Worm (Caenorhabditis elegans) whole organism, L1 larva: ENCODE results near the gene str-159.

Experiments
- F16B12.6 ChIP-seq: fragments of 150-350 bp; optimal IDR thresholded peaks from 2 replicates; lab custom pipeline; 2014; ENCODE audit warnings: missing biosample characterization, missing genetic modification characterization
- Y116A8C.19 ChIP-seq: sonication (generic microtip); optimal IDR thresholded peaks from 2 replicates; lab custom pipeline; 2016; ENCODE audit warnings: missing compliant biosample characterization, missing genetic modification characterization, borderline replicate concordance
- aha-1 ChIP-seq: fragments of 150-350 bp; optimal IDR thresholded peaks from 2 replicates; lab custom pipeline; 2014; ENCODE audit warnings: missing biosample characterization, missing genetic modification characterization
- aly-2 ChIP-seq: fragments of 150-350 bp; optimal IDR thresholded peaks from 2 replicates; lab custom pipeline; 2014; ENCODE audit warnings: missing biosample characterization, missing genetic modification characterization
- ceh-63 ChIP-seq: fragments of 200-800 bp; sonication (Bioruptor generic); optimal IDR thresholded peaks from 2 replicates; lab custom pipeline; 2018; ENCODE audit warnings: mild to moderate bottlenecking, missing genetic modification characterization, missing compliant biosample characterization
- ceh-88 ChIP-seq: fragments of 200-800 bp; sonication (Bioruptor generic); IDR thresholded peaks from 2 replicates; pipeline ENCODE4 v1.3.6; 2022; ENCODE audit warnings: missing genetic modification characterization, missing compliant biosample characterization
- ceh-90 ChIP-seq: sonication (generic microtip); optimal IDR thresholded peaks from 2 replicates; lab custom pipeline; 2016; ENCODE audit warnings: missing genetic modification characterization, missing compliant biosample characterization
- ces-1 ChIP-seq: fragments of 150-350 bp; optimal IDR thresholded peaks from 2 replicates; lab custom pipeline; 2014; ENCODE audit warnings: missing biosample characterization, missing genetic modification reagents, missing genetic modification characterization
- dpl-1 ChIP-seq, 3 experiments: fragments of 150-350 bp in 2 of 3; sonication (generic microtip) in 1 of 3; optimal IDR thresholded peaks; 2 replicates each; lab custom pipeline; 2014 to 2017; ENCODE audit warnings: missing biosample characterization in 3 of 3, missing genetic modification characterization in 3 of 3, missing genetic modification reagents in 3 of 3
- dsc-1 ChIP-seq: sonication (generic microtip); optimal IDR thresholded peaks from 2 replicates; lab custom pipeline; 2016; ENCODE audit warnings: mild to moderate bottlenecking, missing genetic modification characterization, missing compliant biosample characterization
- efl-1 ChIP-seq, 4 experiments: fragments of 150-350 bp; optimal IDR thresholded peaks in 3 of 4; peaks in 1 of 4; 1 replicate in 1 of 4; 2 replicates in 3 of 4; lab custom pipeline; 2014; ENCODE audit warnings: missing biosample characterization in 2 of 4, missing genetic modification characterization in 2 of 4, missing genetic modification reagents in 2 of 4
- egl-13 ChIP-seq: sonication (generic microtip); optimal IDR thresholded peaks from 2 replicates; lab custom pipeline; 2016; ENCODE audit warnings: missing genotype, missing genetic modification reagents, missing genetic modification characterization, missing compliant biosample characterization
- egl-27 ChIP-seq, 2 experiments: fragments of 150-350 bp in 1 of 2; sonication (generic microtip); optimal IDR thresholded peaks; 3 replicates each; lab custom pipeline; 2017 to 2018; ENCODE audit warnings: missing biosample characterization in 2 of 2, missing genetic modification characterization in 2 of 2, missing genetic modification reagents in 2 of 2
- elt-2 ChIP-seq: sonication (generic microtip); optimal IDR thresholded peaks from 2 replicates; lab custom pipeline; 2016; ENCODE audit warnings: missing genetic modification characterization, mild to moderate bottlenecking, inconsistent platforms, missing compliant biosample characterization, missing genetic modification reagents
- ets-5 ChIP-seq: fragments of 200-800 bp; sonication (Bioruptor generic); IDR thresholded peaks from 2 replicates; pipeline ENCODE4 v1.3.6; 2022; ENCODE audit warnings: missing genetic modification characterization, missing compliant biosample characterization
- fkh-10 ChIP-seq: sonication (generic microtip); optimal IDR thresholded peaks from 2 replicates; lab custom pipeline; 2017; ENCODE audit warnings: missing biosample characterization, missing genetic modification reagents, missing genetic modification characterization
- fos-1 ChIP-seq: fragments of 150-350 bp; optimal IDR thresholded peaks from 2 replicates; lab custom pipeline; 2014; ENCODE audit warnings: missing biosample characterization, missing genetic modification characterization
- hlh-17 ChIP-seq: fragments of 200-800 bp; sonication (Bioruptor generic); optimal IDR thresholded peaks from 2 replicates; lab custom pipeline; 2018; ENCODE audit warnings: missing genetic modification characterization, mild to moderate bottlenecking, missing compliant biosample characterization, moderate library complexity, borderline replicate concordance
- hlh-4 ChIP-seq: sonication (generic microtip); optimal IDR thresholded peaks from 2 replicates; lab custom pipeline; 2016; ENCODE audit warnings: mild to moderate bottlenecking, missing genetic modification characterization, missing compliant biosample characterization
- hpl-2 ChIP-seq: fragments of 150-350 bp; optimal IDR thresholded peaks from 2 replicates; lab custom pipeline; 2014; ENCODE audit warnings: missing biosample characterization, missing genetic modification reagents, missing genetic modification characterization
- isw-1 ChIP-seq: fragments of 200-800 bp; sonication (Bioruptor generic); IDR thresholded peaks from 2 replicates; pipeline ENCODE4 v1.3.6; 2022; ENCODE audit warnings: missing genetic modification characterization, missing compliant biosample characterization
- jun-1 ChIP-seq: fragments of 150-350 bp; optimal IDR thresholded peaks from 2 replicates; lab custom pipeline; 2014; ENCODE audit warnings: missing biosample characterization, missing genetic modification reagents, missing genetic modification characterization
- lin-13 ChIP-seq: fragments of 150-350 bp; optimal IDR thresholded peaks from 2 replicates; lab custom pipeline; 2014; ENCODE audit warnings: missing biosample characterization, missing genetic modification reagents, missing genetic modification characterization
- lin-14 ChIP-seq: fragments of 200-800 bp; sonication (Bioruptor generic); optimal IDR thresholded peaks from 2 replicates; lab custom pipeline; 2018; ENCODE audit warnings: mild to moderate bottlenecking, missing genetic modification characterization, moderate library complexity, missing compliant biosample characterization
- lin-15B ChIP-seq: fragments of 150-350 bp; sonication (generic microtip); optimal IDR thresholded peaks from 3 replicates; lab custom pipeline; 2014; ENCODE audit warnings: missing biosample characterization, missing genetic modification characterization
- mep-1 ChIP-seq: fragments of 150-350 bp; optimal IDR thresholded peaks from 2 replicates; lab custom pipeline; 2014; ENCODE audit warnings: missing biosample characterization, missing genetic modification characterization
- nhr-12 ChIP-seq: sonication (generic microtip); optimal IDR thresholded peaks from 2 replicates; lab custom pipeline; 2017; ENCODE audit warnings: missing biosample characterization, missing genetic modification characterization
- nhr-19 ChIP-seq: fragments of 200-800 bp; sonication (Bioruptor generic); conservative IDR thresholded peaks from 2 replicates; pipeline ENCODE4 v1.3.6; 2022; ENCODE audit warnings: missing genetic modification characterization, missing compliant biosample characterization
- nhr-237 ChIP-seq: fragments of 150-350 bp; optimal IDR thresholded peaks from 2 replicates; lab custom pipeline; 2014; ENCODE audit warnings: missing biosample characterization, missing genetic modification characterization
- nhr-71 ChIP-seq: sonication (generic microtip); optimal IDR thresholded peaks from 2 replicates; lab custom pipeline; 2016; ENCODE audit warnings: mild to moderate bottlenecking, missing genetic modification characterization, moderate library complexity, missing compliant biosample characterization
- nhr-77 ChIP-seq: fragments of 150-350 bp; optimal IDR thresholded peaks from 2 replicates; lab custom pipeline; 2014; ENCODE audit warnings: missing biosample characterization, missing genetic modification characterization
- pag-3 ChIP-seq: sonication (generic microtip); optimal IDR thresholded peaks from 2 replicates; lab custom pipeline; 2017; ENCODE audit warnings: missing genetic modification characterization, mild to moderate bottlenecking, missing compliant biosample characterization, antibody characterized with exemption, borderline replicate concordance; ENCODE audit not compliant: insufficient read depth
- snpc-4 ChIP-seq: fragments of 150-350 bp; optimal IDR thresholded peaks from 2 replicates; lab custom pipeline; 2014; ENCODE audit warnings: missing biosample characterization, missing genetic modification characterization
- snu-23 ChIP-seq: sonication (generic microtip); optimal IDR thresholded peaks from 2 replicates; lab custom pipeline; 2016; ENCODE audit warnings: missing genetic modification characterization, missing compliant biosample characterization
- sptf-1 ChIP-seq: fragments of 150-350 bp; optimal IDR thresholded peaks from 2 replicates; lab custom pipeline; 2014; ENCODE audit warnings: missing biosample characterization, missing genetic modification characterization
- swsn-7 ChIP-seq: sonication (generic microtip); optimal IDR thresholded peaks from 2 replicates; lab custom pipeline; 2016; ENCODE audit warnings: missing genetic modification characterization, missing compliant biosample characterization
- tbx-2 ChIP-seq: sonication (generic microtip); optimal IDR thresholded peaks from 2 replicates; lab custom pipeline; 2016; ENCODE audit warnings: missing genetic modification characterization, missing compliant biosample characterization
- unc-62 ChIP-seq: fragments of 150-350 bp; optimal IDR thresholded peaks from 2 replicates; lab custom pipeline; 2014; ENCODE audit warnings: missing biosample characterization, missing genetic modification reagents, missing genetic modification characterization
- vab-15 ChIP-seq: sonication (generic microtip); optimal IDR thresholded peaks from 2 replicates; lab custom pipeline; 2017; ENCODE audit warnings: missing genotype, mild to moderate bottlenecking, missing genetic modification characterization, missing compliant biosample characterization
- xbp-1 ChIP-seq: sonication (generic microtip); optimal IDR thresholded peaks from 2 replicates; lab custom pipeline; 2016; ENCODE audit warnings: missing genetic modification characterization, missing compliant biosample characterization
- zag-1 ChIP-seq: fragments of 150-350 bp; optimal IDR thresholded peaks from 2 replicates; lab custom pipeline; 2014; ENCODE audit warnings: missing biosample characterization, missing genetic modification characterization

str-159 gene

ce11 chrIV:4867610-4868009 is 41.5 kb upstream of the str-159 start, which contains the start of gene str-172:
Gene str-172, minus strand, starts transcription at chrIV:4867710.
- no peak for TF ChIP-seq aly-2 (tag; lab: Kevin White, UChicago)
- TF ChIP-seq sptf-1 (tag; lab: Kevin White, UChicago), result no peak
- TF ChIP-seq dsc-1 (tag; lab: Kevin White, UChicago), result no peak
- no peak for TF ChIP-seq nhr-12 (tag; lab: Kevin White, UChicago)
- no peak for TF ChIP-seq xbp-1 (tag; lab: Kevin White, UChicago)
- TF ChIP-seq jun-1 (tag; lab: Kevin White, UChicago), result no peak
- TF ChIP-seq nhr-77 (tag; lab: Kevin White, UChicago), result no peak
- no peak for TF ChIP-seq dpl-1 (GFP tag; optimal IDR thresholded peaks at IDR 0.05; lab: Kevin White, UChicago)
- TF ChIP-seq tbx-2 (tag; lab: Kevin White, UChicago), result no peak
- TF ChIP-seq lin-15B, result no peak

DNA sequence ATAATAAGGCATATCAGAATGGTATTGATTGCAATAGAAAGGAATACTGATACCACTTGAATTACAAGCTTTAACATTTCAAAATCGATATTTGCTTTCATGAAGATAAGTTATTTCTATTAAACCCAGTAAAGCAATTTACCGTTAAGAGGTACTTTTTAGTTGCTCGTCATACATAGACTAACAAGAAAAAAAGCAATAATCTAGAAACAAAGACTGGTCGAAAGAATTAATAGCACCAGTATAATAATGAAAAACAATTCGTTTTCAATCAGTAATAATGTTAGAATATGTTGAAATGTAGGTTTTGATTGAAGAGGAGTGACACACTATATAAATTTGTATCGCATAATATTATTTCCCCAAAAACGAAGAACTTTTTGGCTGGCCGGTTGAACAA is 38.6 kb upstream of the str-159 start, which contains the start of gene str-175:
Gene str-175, minus strand, starts transcription at position 101 of the 400 bp plus-strand sequence.
- TF ChIP-seq Y116A8C.19 (no peak), pag-3 (tag; lab: Kevin White, UChicago) (no peak), vab-15 (tag; lab: Kevin White, UChicago) (no peak), isw-1 (no peak), dpl-1 (GFP tag; optimal IDR thresholded peaks at IDR 0.05; lab: Kevin White, UChicago) (no peak), ces-1 (GFP tag; lab: Kevin White, UChicago) (no peak), egl-27 (tag; optimal IDR thresholded peaks at IDR 0.05; lab: Kevin White, UChicago) (no peak), F16B12.6 (tag; lab: Kevin White, UChicago) (no peak), lin-15B (no peak), jun-1 (tag; lab: Kevin White, UChicago) (no peak), hlh-17 (no peak)

ce11 chrIV:4874603-4875002 is 34.5 kb upstream of the str-159 start, which contains the start of gene str-174:
Gene str-174, minus strand, starts transcription at chrIV:4874703.
- no peak for TF ChIP-seq aha-1 (tag; lab: Kevin White, UChicago)
- TF ChIP-seq, all 84 proteins: peak for 0

- TF ChIP-seq dsc-1 (tag; lab: Kevin White, UChicago) (no peak), efl-1 (optimal IDR thresholded peaks at IDR 0.05; lab: Kevin White, UChicago) (no peak), efl-1 (GFP tag; optimal IDR thresholded peaks at IDR 0.05 in 1 of 2; lab: Kevin White, UChicago) (no peak), sptf-1 (tag; lab: Kevin White, UChicago) (no peak), snu-23 (GFP tag; lab: Kevin White, UChicago) (no peak), ets-5 (no peak), nhr-19 (GFP tag; lab: Robert Waterston, UW) (no peak), Y116A8C.19 (no peak)
Measured at ce11 chrIV:4877102-4877501, 32.0 kb upstream of the str-159 start, which contains the start of gene str-170. Gene str-170, plus strand, starts transcription at chrIV:4877402.

- TF ChIP-seq efl-1 (optimal IDR thresholded peaks at IDR 0.05; lab: Kevin White, UChicago), result peak; percentile 33 to 61
- TF ChIP-seq efl-1 (GFP tag; optimal IDR thresholded peaks at IDR 0.05 in 1 of 2; lab: Kevin White, UChicago), result peak; percentile 16 to 93
- peak; percentile 51 for TF ChIP-seq tbx-2 (tag; lab: Kevin White, UChicago)
- TF ChIP-seq snpc-4 (tag; lab: Kevin White, UChicago), result peak; percentile 98
- TF ChIP-seq elt-2 (tag; lab: Kevin White, UChicago), result peak; percentile 33
- peak; percentile 39; the same call in 1 of the 2 replicates for TF ChIP-seq ceh-88
- no peak for TF ChIP-seq egl-13 (tag; lab: Kevin White, UChicago)
- peak; percentile 50 for TF ChIP-seq nhr-77 (tag; lab: Kevin White, UChicago)
- peak; percentile 15 for TF ChIP-seq fos-1
- TF ChIP-seq ceh-90 (tag; lab: Kevin White, UChicago), result no peak
- TF ChIP-seq mep-1 (tag; lab: Kevin White, UChicago), result peak; percentile 52
- TF ChIP-seq nhr-237, result peak; percentile 5
- TF ChIP-seq hpl-2, result no peak
- TF ChIP-seq snu-23 (GFP tag; lab: Kevin White, UChicago), result peak; percentile 78
- TF ChIP-seq lin-14, result peak; percentile 93
- no peak for TF ChIP-seq zag-1 (tag; lab: Kevin White, UChicago)
- peak in 1 of 3 experiments; percentile 8 for TF ChIP-seq dpl-1 (GFP tag; optimal IDR thresholded peaks at IDR 0.05; lab: Kevin White, UChicago)
- no peak for TF ChIP-seq hlh-4
- TF ChIP-seq jun-1 (tag; lab: Kevin White, UChicago), result no peak
- TF ChIP-seq dsc-1 (tag; lab: Kevin White, UChicago), result peak; percentile 80
- peak; percentile 21 for TF ChIP-seq lin-13 (GFP tag; lab: Kevin White, UChicago)
- no peak for TF ChIP-seq sptf-1 (tag; lab: Kevin White, UChicago)
- TF ChIP-seq ceh-63, result no peak
- TF ChIP-seq fkh-10, result no peak
- no peak for TF ChIP-seq pag-3 (tag; lab: Kevin White, UChicago)
- TF ChIP-seq nhr-12 (tag; lab: Kevin White, UChicago), result no peak
- peak; percentile 75 for TF ChIP-seq swsn-7 (tag; lab: Kevin White, UChicago)
- no peak for TF ChIP-seq unc-62
- TF ChIP-seq nhr-71 (tag; lab: Kevin White, UChicago), result peak; percentile 85
Measured at ce11 chrIV:4880634-4881033, 28.5 kb upstream of the str-159 start.
